Fruit fly (Drosophila melanogaster): Measurements from ENCODE around the gene CG12231.

Gene CG12231

DNA sequence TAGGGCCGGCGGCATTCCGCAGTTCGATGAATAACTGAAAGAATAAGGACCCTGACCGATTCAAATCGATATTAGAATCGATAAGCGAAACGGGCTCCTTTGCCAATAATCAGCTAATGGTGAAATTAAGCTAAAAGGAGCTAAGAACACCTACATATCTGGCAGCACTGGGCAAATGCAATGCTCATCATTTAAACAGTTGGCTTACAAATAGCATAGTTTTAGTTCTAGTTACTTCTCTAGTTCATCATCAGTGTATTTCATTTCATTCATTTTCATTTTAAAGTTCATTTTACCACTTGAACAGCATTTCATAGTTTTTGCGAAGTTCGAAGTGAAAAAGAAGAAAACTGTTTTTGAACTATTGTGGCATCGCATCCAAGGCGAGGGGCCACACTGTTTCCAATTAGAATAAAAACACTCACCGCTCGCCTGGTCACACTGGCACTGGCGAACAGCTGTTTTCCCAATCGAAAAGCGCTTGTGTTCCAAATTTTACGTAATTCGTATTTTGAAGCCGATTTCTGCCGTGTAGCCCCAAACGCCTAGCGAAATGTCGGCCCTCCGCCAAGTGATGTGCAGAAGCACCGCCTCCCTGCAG, 39.5 kb downstream of the CG12231 start, which contains the start of the genes pcm and ND-18 (continued):
- peak; percentile 39 for TF ChIP-seq CG12659 (GFP tag; optimal IDR thresholded peaks at IDR 0.05)
- no peak for TF ChIP-seq cato (GFP tag; optimal IDR thresholded peaks at IDR 0.05; ENCODE audit: borderline replicate concordance)
- no peak for TF ChIP-seq Blimp-1 (GFP tag; optimal IDR thresholded peaks at IDR 0.05)
- no peak for TF ChIP-seq CG8944 (GFP tag; optimal IDR thresholded peaks at IDR 0.05)
- TF ChIP-seq HLH54F (GFP tag; optimal IDR thresholded peaks at IDR 0.05), result peak; percentile 5
- peak; percentile 46 for TF ChIP-seq CTCF (GFP tag; optimal IDR thresholded peaks at IDR 0.05)
- TF ChIP-seq Ets97D (GFP tag; optimal IDR thresholded peaks at IDR 0.05), result peak; percentile 38
- no peak for TF ChIP-seq lola (GFP tag; optimal IDR thresholded peaks at IDR 0.05)
- TF ChIP-seq pzg (GFP tag; optimal IDR thresholded peaks at IDR 0.05), result peak; percentile 64
- 0 out of 2 replicates have a peak, but pooled peaks have one; percentile 19 for TF ChIP-seq Scr (GFP tag; IDR thresholded peaks at IDR 0.05; ENCODE audit: partially characterized antibody)
- TF ChIP-seq Med (GFP tag), result peak; percentile 61
- peak; percentile 54 to 92 for TF ChIP-seq crp (GFP tag; optimal IDR thresholded peaks at IDR 0.05)
- peak; percentile 90 for TF ChIP-seq Sin3A (optimal IDR thresholded peaks at IDR 0.05)
- peak; percentile 65 for TF ChIP-seq BEAF-32 (GFP tag; optimal IDR thresholded peaks at IDR 0.05)
- TF ChIP-seq CG34224 (GFP tag; IDR thresholded peaks at IDR 0.05; ENCODE audit: partially characterized antibody), result 0 out of 3 replicates have a peak, but pooled peaks have one; percentile 22
- no peak for TF ChIP-seq CG34376 (GFP tag; optimal IDR thresholded peaks at IDR 0.05)
- TF ChIP-seq CG10321 (GFP tag; IDR thresholded peaks at IDR 0.05), result no peak
- TF ChIP-seq Ets65A (GFP tag), result peak; percentile 21
- TF ChIP-seq knrl (GFP tag; IDR thresholded peaks at IDR 0.05; ENCODE audit: partially characterized antibody), result 0 out of 3 replicates have a peak, but pooled peaks have one; percentile 28
- TF ChIP-seq zen (tag; optimal IDR thresholded peaks at IDR 0.05), result peak; percentile 2
- peak; percentile 60 for TF ChIP-seq CG9437 (GFP tag; optimal IDR thresholded peaks at IDR 0.05)
- peak; percentile 9 for TF ChIP-seq nmo (GFP tag; optimal IDR thresholded peaks at IDR 0.05)
- TF ChIP-seq Fer1 (GFP tag; optimal IDR thresholded peaks at IDR 0.05), result no peak
- peak; percentile 78 for TF ChIP-seq gfzf (GFP tag; optimal IDR thresholded peaks at IDR 0.05)
- TF ChIP-seq trem (tag; optimal IDR thresholded peaks at IDR 0.05), result peak; percentile 1
- TF ChIP-seq Dref (GFP tag; IDR thresholded peaks at IDR 0.05), result peak; percentile 49
- no peak for TF ChIP-seq CG16863 (GFP tag; optimal IDR thresholded peaks at IDR 0.05)
- peak; percentile 27 for TF ChIP-seq dm (GFP tag; optimal IDR thresholded peaks at IDR 0.05)
- TF ChIP-seq Hr51 (GFP tag; optimal IDR thresholded peaks at IDR 0.05), result no peak
- TF ChIP-seq CG17186 (GFP tag; optimal IDR thresholded peaks at IDR 0.05), result peak; percentile 41
- TF ChIP-seq MBD-R2 (GFP tag; IDR thresholded peaks at IDR 0.05), result peak; percentile 79
- peak; percentile 28 for TF ChIP-seq CG9609 (GFP tag; optimal IDR thresholded peaks at IDR 0.05)
- TF ChIP-seq phol (tag; optimal IDR thresholded peaks at IDR 0.05), result peak; percentile 35
- peak; percentile 4 for TF ChIP-seq CG2120 (GFP tag; optimal IDR thresholded peaks at IDR 0.05)
- peak; percentile 90 to 98 for TF ChIP-seq insv (GFP tag; optimal IDR thresholded peaks at IDR 0.05)
- peak; percentile 99 for TF ChIP-seq CG14710 (tag; optimal IDR thresholded peaks at IDR 0.05)

- TF ChIP-seq Ravus (GFP tag; IDR thresholded peaks at IDR 0.05) (no peak), fu2 (GFP tag; optimal IDR thresholded peaks at IDR 0.05) (no peak), Drgx (GFP tag; IDR thresholded peaks at IDR 0.05) (0 out of 2 replicates have a peak, but pooled peaks have one; percentile 22), CG13287 (GFP tag; IDR thresholded peaks at IDR 0.05; ENCODE audit: partially characterized antibody) (no peak), CG31224 (GFP tag; IDR thresholded peaks at IDR 0.05) (no peak), her (GFP tag; optimal IDR thresholded peaks at IDR 0.05) (no peak), zen2 (GFP tag; IDR thresholded peaks at IDR 0.05; ENCODE audit: partially characterized antibody) (no peak), ro (GFP tag; IDR thresholded peaks at IDR 0.05) (no peak), CG6765 (GFP tag; optimal IDR thresholded peaks at IDR 0.05) (no peak), CG43689 (GFP tag; IDR thresholded peaks at IDR 0.05) (no peak), nom (GFP tag; optimal IDR thresholded peaks at IDR 0.05) (peak; percentile 95), bsh (GFP tag; optimal IDR thresholded peaks at IDR 0.05) (peak in 1 of 2 experiments; percentile 73)
Measured at dm6 chrX:19485057-19485456, 46.5 kb downstream of the CG12231 start.
